Fruit fly (Drosophila melanogaster): ENCODE measurements around the gene RpS26.

RpS26 gene

DNA sequence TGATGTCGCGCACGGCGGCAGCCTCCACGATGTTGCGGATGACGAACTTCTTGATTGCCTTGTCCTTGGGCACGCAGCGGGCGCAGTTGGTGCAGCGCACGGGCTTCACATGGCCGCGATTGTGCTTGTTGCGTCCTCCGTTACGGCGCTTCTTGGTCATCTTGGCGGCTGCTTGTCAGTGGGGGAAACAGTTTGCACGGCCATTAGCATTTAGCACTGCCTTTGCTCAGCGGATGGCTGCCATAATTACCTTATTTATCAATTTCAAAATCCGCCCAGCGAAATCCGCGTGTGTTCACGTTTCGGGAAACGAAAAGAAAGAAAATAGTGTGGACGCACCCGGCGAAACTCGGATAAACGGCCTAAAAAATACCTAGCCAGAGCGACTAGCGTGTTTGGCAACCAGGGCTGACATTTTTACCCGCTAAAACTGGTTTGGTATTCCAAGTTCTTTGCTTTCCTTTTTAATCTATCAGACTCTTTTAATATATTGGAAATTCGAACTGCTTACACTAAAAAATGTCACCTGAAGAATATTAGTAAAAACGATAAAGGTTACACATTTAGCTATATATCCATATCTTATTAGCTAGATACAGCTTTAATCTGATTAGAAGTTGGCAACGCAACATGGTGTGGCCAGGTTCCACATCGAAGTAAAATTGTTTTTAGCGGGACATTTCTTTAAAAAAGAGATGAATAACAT is at the start of gene RpS26:
TSS of gene RpS26 (minus strand) at position 375 of the 706 bp plus-strand sequence.
- TF ChIP-seq CTCF (optimal IDR thresholded peaks at IDR 0.05): no peak
- TF ChIP-seq CG8478 (optimal IDR thresholded peaks at IDR 0.05): no peak

- no peak for TF ChIP-seq CG8478 (optimal IDR thresholded peaks at IDR 0.05)
- no peak for TF ChIP-seq CTCF (optimal IDR thresholded peaks at IDR 0.05)
These were observed 43.8 kb upstream of the RpS26 start for dm6 chr2L:18486828-18487227.

DNA sequence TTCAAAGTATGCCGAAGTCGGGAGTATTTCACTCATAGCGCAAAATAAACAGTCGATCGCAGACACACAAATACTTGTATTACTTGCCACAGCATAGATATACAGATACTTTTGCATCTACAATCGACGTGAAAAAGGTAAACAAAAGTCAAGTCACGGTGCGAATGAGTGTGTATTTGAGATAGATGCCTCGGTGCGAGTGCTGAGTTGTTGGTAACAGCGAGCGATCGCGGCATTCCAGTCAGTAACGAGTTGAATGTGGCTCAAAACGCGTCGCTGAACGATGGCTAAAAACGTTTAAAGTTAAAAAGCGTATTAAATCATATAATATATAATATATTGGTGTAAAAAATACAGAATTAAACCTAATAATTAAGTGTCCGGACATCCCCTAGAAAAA is 42.1 kb upstream of the RpS26 start, which contains the start of gene grnd:
TSS of gene grnd (plus strand) at position 207 of the 400 bp plus-strand sequence.
- TF ChIP-seq CTCF (optimal IDR thresholded peaks at IDR 0.05) (no peak), CG8478 (optimal IDR thresholded peaks at IDR 0.05) (no peak)

dm6 chr2L:18484382-18485050 is 41.4 kb upstream of the RpS26 start, which contains the start of gene CG10283:
CG10283 (minus strand) TSS chr2L:18484513.
- TF ChIP-seq CG8478 (optimal IDR thresholded peaks at IDR 0.05) (no peak), CTCF (optimal IDR thresholded peaks at IDR 0.05) (peak in 1 of 2 experiments; percentile 7)

DNA sequence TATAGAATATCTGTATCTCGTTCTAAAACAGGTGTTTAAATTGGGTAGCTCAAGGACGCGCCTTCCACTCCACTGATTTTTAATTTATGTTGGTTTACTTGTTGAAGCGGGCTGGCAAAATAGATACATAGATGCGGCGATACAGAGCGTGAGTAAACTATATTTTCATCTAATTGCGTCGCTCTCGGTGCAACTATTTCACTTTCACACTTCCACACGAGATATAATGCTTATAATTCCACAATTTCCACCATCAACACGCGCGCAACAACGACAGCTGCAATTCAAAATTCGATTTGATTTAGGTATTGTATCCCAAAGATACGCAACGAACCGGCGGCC is 40.9 kb upstream of the RpS26 start:
- TF ChIP-seq CG8478 (optimal IDR thresholded peaks at IDR 0.05): no peak
- no peak for TF ChIP-seq CTCF (optimal IDR thresholded peaks at IDR 0.05)

dm6 chr2L:18482989-18483388 is 39.9 kb upstream of the RpS26 start:
- TF ChIP-seq CG8478 (optimal IDR thresholded peaks at IDR 0.05) (no peak), CTCF (optimal IDR thresholded peaks at IDR 0.05) (no peak)

dm6 chr2L:18482170-18482569 is 39.1 kb upstream of the RpS26 start:
- TF ChIP-seq CG8478 (optimal IDR thresholded peaks at IDR 0.05) (no peak), CTCF (optimal IDR thresholded peaks at IDR 0.05) (no peak)

DNA sequence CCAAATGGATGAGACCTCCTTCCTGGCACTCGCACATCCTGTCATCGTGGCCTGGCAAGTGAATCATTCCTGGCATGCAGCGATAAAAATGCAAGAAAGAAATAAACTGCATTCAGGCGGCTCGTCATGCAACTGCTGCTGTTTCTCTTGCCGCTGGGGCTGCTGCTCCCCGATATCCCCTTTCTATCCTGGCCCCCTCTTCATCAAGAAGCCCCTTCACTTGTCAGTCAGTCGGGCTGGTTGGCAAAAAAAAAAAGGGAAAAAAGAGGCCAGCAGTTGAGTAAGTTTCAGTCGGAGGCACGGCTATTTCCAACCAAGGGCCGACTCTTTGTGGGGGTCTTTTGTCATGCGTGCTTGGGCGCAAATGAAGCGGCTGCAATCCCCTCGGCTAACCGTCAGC is 38.7 kb upstream of the RpS26 start:
- TF ChIP-seq CTCF (optimal IDR thresholded peaks at IDR 0.05) (no peak), CG8478 (optimal IDR thresholded peaks at IDR 0.05) (no peak)

- TF ChIP-seq CG8478 (optimal IDR thresholded peaks at IDR 0.05) (no peak), CTCF (optimal IDR thresholded peaks at IDR 0.05) (no peak)
These were observed 38.0 kb upstream of the RpS26 start for dm6 chr2L:18481064-18481463.

dm6 chr2L:18480326-18481028 is 37.4 kb upstream of the RpS26 start:
- TF ChIP-seq CTCF (optimal IDR thresholded peaks at IDR 0.05): no peak
- TF ChIP-seq CG8478 (optimal IDR thresholded peaks at IDR 0.05): no peak

- TF ChIP-seq CTCF (optimal IDR thresholded peaks at IDR 0.05) (no peak), CG8478 (optimal IDR thresholded peaks at IDR 0.05) (no peak)
These were observed 36.1 kb upstream of the RpS26 start for dm6 chr2L:18479177-18479521.

dm6 chr2L:18478509-18479176 is 35.6 kb upstream of the RpS26 start:
- TF ChIP-seq CG8478 (optimal IDR thresholded peaks at IDR 0.05) (no peak), CTCF (optimal IDR thresholded peaks at IDR 0.05) (no peak)

- TF ChIP-seq CG8478 (optimal IDR thresholded peaks at IDR 0.05): no peak
- no peak for TF ChIP-seq CTCF (optimal IDR thresholded peaks at IDR 0.05)
These were observed 34.4 kb upstream of the RpS26 start for dm6 chr2L:18477455-18477854.

dm6 chr2L:18469544-18470109 is 26.6 kb upstream of the RpS26 start:
- TF ChIP-seq CG8478 (optimal IDR thresholded peaks at IDR 0.05): no peak
- no peak for TF ChIP-seq CTCF (optimal IDR thresholded peaks at IDR 0.05)

dm6 chr2L:18468607-18469015 is 25.5 kb upstream of the RpS26 start:
- TF ChIP-seq CTCF (optimal IDR thresholded peaks at IDR 0.05) (no peak), CG8478 (optimal IDR thresholded peaks at IDR 0.05) (no peak)

Data from S2 (cell line).